Fruit fly (Drosophila melanogaster) whole organism, pupa: Measurements from ENCODE around the gene mRpL45.

Experiments used
- CG10348 ChIP-seq: fragments of 200-800 bp; sonication (Bioruptor generic); IDR thresholded peaks from 2 replicates; pipeline ENCODE4 v1.3.6; 2022; ENCODE audit warnings: missing biosample characterization, missing genetic modification characterization
- CG12605 ChIP-seq: fragments of 200-800 bp; sonication (Bioruptor generic); IDR thresholded peaks from 2 replicates; pipeline ENCODE4 v1.3.6; 2022; ENCODE audit warnings: missing biosample characterization, missing genetic modification characterization
- CG13204 ChIP-seq: fragments of 200-800 bp; sonication (Bioruptor generic); optimal IDR thresholded peaks from 2 replicates; lab custom pipeline; 2018; ENCODE audit warnings: missing biosample characterization, mild to moderate bottlenecking, missing genetic modification characterization, moderate library complexity
- CG14655 ChIP-seq: fragments of 200-800 bp; sonication (Bioruptor generic); optimal IDR thresholded peaks from 3 replicates; lab custom pipeline; 2017; ENCODE audit warnings: mild to moderate bottlenecking, missing biosample characterization, missing genetic modification reagents, missing genetic modification characterization
- CG15710 ChIP-seq: fragments of 200-800 bp; sonication (Bioruptor generic); optimal IDR thresholded peaks from 2 replicates; lab custom pipeline; 2018; ENCODE audit warnings: missing biosample characterization, mild to moderate bottlenecking, missing genetic modification characterization, moderate library complexity
- CG17806 ChIP-seq: fragments of 200-800 bp; sonication (Bioruptor generic); optimal IDR thresholded peaks from 2 replicates; lab custom pipeline; 2018; ENCODE audit warnings: missing biosample characterization, mild to moderate bottlenecking, missing genetic modification characterization, moderate library complexity
- CG32121 ChIP-seq: fragments of 200-800 bp; sonication (Bioruptor generic); IDR thresholded peaks from 2 replicates; pipeline ENCODE4 v1.3.6; 2022; ENCODE audit warnings: missing biosample characterization, missing genetic modification characterization
- CG34367 ChIP-seq: fragments of 200-800 bp; sonication (Bioruptor generic); optimal IDR thresholded peaks from 2 replicates; lab custom pipeline; 2018; ENCODE audit warnings: missing biosample characterization, mild to moderate bottlenecking, missing genetic modification characterization
- CG4496 ChIP-seq: fragments of 200-800 bp; sonication (Bioruptor generic); IDR thresholded peaks from 3 replicates; pipeline ENCODE4 v1.3.6; 2022; ENCODE audit warnings: missing biosample characterization, missing genetic modification characterization
- CG8159 ChIP-seq: fragments of 200-800 bp; sonication (Bioruptor generic); optimal IDR thresholded peaks from 3 replicates; lab custom pipeline; 2018; ENCODE audit warnings: missing biosample characterization, mild to moderate bottlenecking, missing genetic modification characterization, moderate library complexity
- CG8301 ChIP-seq: fragments of 200-800 bp; sonication (Bioruptor generic); optimal IDR thresholded peaks from 2 replicates; lab custom pipeline; 2018; ENCODE audit warnings: missing biosample characterization, mild to moderate bottlenecking, missing genetic modification characterization
- CG9948 ChIP-seq: fragments of 200-800 bp; sonication (Bioruptor generic); optimal IDR thresholded peaks from 2 replicates; lab custom pipeline; 2018; ENCODE audit warnings: missing biosample characterization, mild to moderate bottlenecking, missing genetic modification characterization, moderate library complexity
- D1 ChIP-seq: fragments of 200-800 bp; sonication (Bioruptor generic); optimal IDR thresholded peaks from 2 replicates; lab custom pipeline; 2018; ENCODE audit warnings: missing biosample characterization, mild to moderate bottlenecking, missing genetic modification characterization, moderate library complexity
- Ets98B ChIP-seq: fragments of 200-800 bp; sonication (Bioruptor generic); IDR thresholded peaks from 2 replicates; pipeline ENCODE4 v1.3.6; 2022; ENCODE audit warnings: missing biosample characterization, missing genetic modification characterization
- Pif1A ChIP-seq: fragments of 200-800 bp; sonication (Bioruptor generic); optimal IDR thresholded peaks from 3 replicates; lab custom pipeline; 2016; ENCODE audit warnings: missing biosample characterization, missing genetic modification characterization
- Pif1B ChIP-seq: fragments of 200-800 bp; sonication (Bioruptor generic); optimal IDR thresholded peaks from 3 replicates; lab custom pipeline; 2016; ENCODE audit warnings: missing biosample characterization, missing genetic modification characterization
- Snoo ChIP-seq: fragments of 200-800 bp; sonication (Bioruptor generic); optimal IDR thresholded peaks from 3 replicates; lab custom pipeline; 2017; ENCODE audit warnings: missing biosample characterization, mild to moderate bottlenecking, missing genetic modification characterization, inconsistent platforms
- fd96Ca ChIP-seq: fragments of 200-800 bp; sonication (Bioruptor generic); IDR thresholded peaks from 3 replicates; pipeline ENCODE4 v1.3.6; 2022; ENCODE audit warnings: missing biosample characterization, missing genetic modification characterization
- gl ChIP-seq: fragments of 200-800 bp; sonication (Bioruptor generic); optimal IDR thresholded peaks from 2 replicates; lab custom pipeline; 2018; ENCODE audit warnings: missing biosample characterization, mild to moderate bottlenecking, missing genetic modification characterization
- rn ChIP-seq: fragments of 200-800 bp; sonication (Bioruptor generic); IDR thresholded peaks from 2 replicates; pipeline ENCODE4 v1.3.6; 2022; ENCODE audit warnings: missing biosample characterization, missing genetic modification characterization

mRpL45 gene

DNA sequence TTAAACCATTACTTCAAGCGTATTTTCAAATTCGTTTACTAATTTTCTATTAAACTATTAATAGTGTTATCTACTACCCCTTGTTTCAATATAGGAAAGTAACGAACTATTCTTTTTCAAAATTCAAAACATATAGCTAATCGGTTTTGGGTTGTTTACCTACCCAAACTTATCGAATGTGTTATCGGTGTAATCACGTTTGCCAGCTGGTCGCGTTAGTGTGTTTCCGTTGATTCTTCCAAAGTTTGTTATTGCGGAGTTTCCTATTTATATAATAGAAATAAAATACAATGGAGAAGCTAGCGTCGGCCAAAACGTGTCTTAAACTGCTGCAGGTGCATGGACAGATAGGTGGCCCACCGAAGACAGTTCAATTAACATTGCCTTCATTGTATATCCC lies at the start of gene mRpL45:
Gene mRpL45 (plus strand): TSS at position 213 of the 400 bp plus-strand sequence.
- TF ChIP-seq Ets98B (GFP tag; lab: Robert Waterston, UW) (no peak), fd96Ca (GFP tag; lab: Robert Waterston, UW) (no peak), CG32121 (no peak), CG12605 (no peak), CG4496 (no peak), CG10348 (GFP tag; lab: Robert Waterston, UW) (no peak), D1 (tag; lab: Kevin White, UChicago) (no peak), CG17806 (no peak), rn (no peak), CG8159 (tag; lab: Kevin White, UChicago) (no peak), Snoo (tag; lab: Kevin White, UChicago) (no peak), Pif1B (GFP tag; lab: Kevin White, UChicago) (no peak), CG13204 (GFP tag; lab: Kevin White, UChicago) (no peak)

DNA sequence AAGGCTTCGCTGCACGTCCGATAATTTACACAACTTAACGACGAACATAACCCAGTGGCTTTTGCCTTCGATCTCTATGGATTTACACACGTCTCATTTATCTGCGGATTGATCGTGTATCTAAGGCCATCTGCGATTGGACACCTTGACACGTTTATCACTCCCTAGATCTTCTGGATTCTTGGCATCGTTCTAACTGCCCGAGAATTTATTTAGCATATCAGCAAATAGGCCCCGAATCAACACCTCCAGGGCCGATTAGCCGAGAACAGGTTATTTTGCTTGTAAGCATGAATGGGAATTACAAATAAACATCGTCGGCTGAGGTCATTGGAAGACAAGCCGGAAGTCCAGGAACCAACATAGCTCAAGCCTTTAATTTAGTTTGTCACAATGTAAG lies 49.8 kb upstream of the mRpL45 start:
- no peak for TF ChIP-seq Snoo (tag; lab: Kevin White, UChicago)
- no peak for TF ChIP-seq CG17806
- no peak for TF ChIP-seq fd96Ca (GFP tag; lab: Robert Waterston, UW)
- TF ChIP-seq CG12605 = no peak
- TF ChIP-seq CG32121 = no peak
- no peak for TF ChIP-seq CG4496

- TF ChIP-seq gl = no peak
- TF ChIP-seq rn = no peak
- peak; percentile 34; the same call in 1 of the 3 replicates for TF ChIP-seq CG4496
- TF ChIP-seq D1 (tag; lab: Kevin White, UChicago) = no peak
Observed at dm6 chr3R:22569888-22570287, 48.4 kb upstream of the mRpL45 start, which contains the start of gene CG33110. TSS of gene CG33110 (plus strand) at chr3R:22570188.

- TF ChIP-seq CG12605 (no peak), CG15710 (tag; lab: Kevin White, UChicago) (no peak), CG9948 (tag; lab: Kevin White, UChicago) (no peak), Pif1B (GFP tag; lab: Kevin White, UChicago) (no peak), fd96Ca (GFP tag; lab: Robert Waterston, UW) (no peak)
Observed at dm6 chr3R:22573590-22573989, 44.7 kb upstream of the mRpL45 start.

dm6 chr3R:22576096-22576697 lies 42.1 kb upstream of the mRpL45 start:
- TF ChIP-seq CG34367 (tag; lab: Kevin White, UChicago) = no peak
- TF ChIP-seq CG12605 = peak; percentile 37; the same call in 1 of the 2 replicates
- peak; percentile 77 for TF ChIP-seq CG14655 (GFP tag; lab: Kevin White, UChicago)
- TF ChIP-seq D1 (tag; lab: Kevin White, UChicago) = no peak
- TF ChIP-seq Ets98B (GFP tag; lab: Robert Waterston, UW) = peak; percentile 54
- peak; percentile 1 for TF ChIP-seq Pif1B (GFP tag; lab: Kevin White, UChicago)
- peak; percentile 55; the same call in 1 of the 2 replicates for TF ChIP-seq CG32121
- TF ChIP-seq CG8301 = peak; percentile 65
- peak; percentile 84 for TF ChIP-seq CG4496
- peak; percentile 64; the same call in 2 of the 3 replicates for TF ChIP-seq fd96Ca (GFP tag; lab: Robert Waterston, UW)
- no peak for TF ChIP-seq CG9948 (tag; lab: Kevin White, UChicago)

dm6 chr3R:22576979-22577378 lies 41.3 kb upstream of the mRpL45 start:
- TF ChIP-seq Pif1A (GFP tag; lab: Kevin White, UChicago) = no peak
- TF ChIP-seq CG8301 = no peak
- TF ChIP-seq CG32121 = no peak
- no peak for TF ChIP-seq rn
- no peak for TF ChIP-seq gl
- TF ChIP-seq Snoo (tag; lab: Kevin White, UChicago) = no peak
- no peak for TF ChIP-seq CG4496
- TF ChIP-seq fd96Ca (GFP tag; lab: Robert Waterston, UW) = peak; percentile 27; the same call in 1 of the 3 replicates

dm6 chr3R:22580546-22580945 lies 37.7 kb upstream of the mRpL45 start, which contains the start of gene CSN6:
TSS of gene CSN6 (plus strand) at chr3R:22580773.
- TF ChIP-seq Pif1B (GFP tag; lab: Kevin White, UChicago) (no peak), rn (no peak), CG9948 (tag; lab: Kevin White, UChicago) (no peak), CG14655 (GFP tag; lab: Kevin White, UChicago) (no peak), CG4496 (no peak), Ets98B (GFP tag; lab: Robert Waterston, UW) (no peak), CG10348 (GFP tag; lab: Robert Waterston, UW) (no peak), fd96Ca (GFP tag; lab: Robert Waterston, UW) (no peak)

- TF ChIP-seq CG9948 (tag; lab: Kevin White, UChicago) (no peak), CG10348 (GFP tag; lab: Robert Waterston, UW) (no peak), Pif1A (GFP tag; lab: Kevin White, UChicago) (no peak), CG4496 (no peak), CG8301 (no peak)
- TF ChIP-seq, all 21 proteins: peak for 0
Observed at dm6 chr3R:22582981-22583380, 35.3 kb upstream of the mRpL45 start, which contains the start of gene Dph5. TSS of gene Dph5 (minus strand) at chr3R:22583225.
